Worm (Caenorhabditis elegans): ENCODE results near the gene cbd-1.

Gene cbd-1

DNA sequence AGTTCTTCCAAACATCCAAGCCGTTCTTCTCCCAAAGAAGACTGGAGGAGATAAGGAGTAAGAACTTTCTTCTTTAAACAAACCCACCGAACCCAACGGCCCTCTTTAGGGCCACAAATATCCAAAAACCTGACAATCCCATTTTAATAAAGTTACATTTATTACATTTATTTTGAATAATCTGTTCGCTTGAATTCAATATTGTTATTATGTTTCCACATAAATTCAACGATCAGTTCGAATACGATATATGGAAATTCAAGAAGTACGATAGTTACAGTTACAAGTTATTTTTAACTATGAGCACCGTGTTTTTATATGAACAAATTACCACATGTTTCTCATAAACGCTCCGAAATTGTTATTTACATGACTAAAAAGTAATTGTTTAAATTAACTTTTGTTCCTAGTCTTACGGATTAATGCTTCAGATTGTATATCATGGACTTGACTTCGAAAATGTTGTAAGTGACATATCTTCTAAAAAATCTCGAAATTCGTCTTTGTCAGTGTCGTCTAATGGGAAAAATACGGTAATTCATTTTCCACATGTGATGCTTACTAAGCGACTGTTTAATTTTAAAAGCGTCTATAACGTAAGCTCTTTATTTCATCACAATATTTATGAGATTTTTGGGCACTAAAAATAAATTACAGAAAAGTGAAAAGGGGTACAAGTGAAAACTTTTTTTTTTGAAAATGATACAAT is 31.9 kb upstream of the cbd-1 start:
- no peak for TF ChIP-seq pes-1 (GFP tag; IDR thresholded peaks at IDR 0.05)
- TF ChIP-seq ama-1 (optimal IDR thresholded peaks at IDR 0.05), result no peak
- 0 out of 2 replicates have a peak, but pooled peaks have one; percentile 18 for TF ChIP-seq sea-1 (GFP tag; conservative IDR thresholded peaks at IDR 0.05)
- no peak for TF ChIP-seq ceh-36 (tag; optimal IDR thresholded peaks at IDR 0.05)
- TF ChIP-seq aly-1 (tag; optimal IDR thresholded peaks at IDR 0.05), result no peak
- TF ChIP-seq tbx-37 (GFP tag; conservative IDR thresholded peaks at IDR 0.05), result no peak
- TF ChIP-seq tbx-11 (GFP tag; IDR thresholded peaks at IDR 0.05), result no peak

DNA sequence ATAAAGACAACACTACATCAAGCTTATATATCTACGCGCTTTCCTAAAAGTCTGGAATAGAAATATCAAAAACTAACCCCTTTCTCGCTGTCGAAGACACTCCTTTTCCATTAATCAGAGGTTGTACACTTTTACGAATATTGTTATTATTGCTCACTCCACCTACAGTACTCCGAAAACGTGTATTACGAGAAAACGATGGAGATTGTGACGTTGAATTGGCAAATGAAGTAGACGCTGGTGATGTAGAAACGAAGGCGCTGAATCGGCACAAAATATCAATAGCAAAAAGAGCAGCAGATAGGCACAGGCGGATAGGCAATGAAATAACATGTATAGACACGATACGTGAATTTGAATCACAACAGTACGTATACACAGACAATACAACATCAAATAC is 28.5 kb upstream of the cbd-1 start:
- no peak for TF ChIP-seq F13C5.2 (tag; optimal IDR thresholded peaks at IDR 0.05)
- no peak for TF ChIP-seq aly-1 (tag; optimal IDR thresholded peaks at IDR 0.05)
- TF ChIP-seq ama-1 (optimal IDR thresholded peaks at IDR 0.05), result no peak
- TF ChIP-seq ceh-13 (GFP tag; optimal IDR thresholded peaks at IDR 0.05), result no peak
- TF ChIP-seq tra-4 (tag; optimal IDR thresholded peaks at IDR 0.05), result no peak
- no peak for TF ChIP-seq tbx-11 (GFP tag; IDR thresholded peaks at IDR 0.05)
- no peak for TF ChIP-seq tbx-37 (GFP tag; conservative IDR thresholded peaks at IDR 0.05)
- no peak for TF ChIP-seq hmbx-1 (tag; optimal IDR thresholded peaks at IDR 0.05)
- TF ChIP-seq pes-1 (GFP tag; IDR thresholded peaks at IDR 0.05), result no peak
- TF ChIP-seq ets-7 (tag; optimal IDR thresholded peaks at IDR 0.05), result no peak
- TF ChIP-seq scrt-1 (GFP tag; IDR thresholded peaks at IDR 0.05), result no peak
- no peak for TF ChIP-seq ceh-36 (tag; optimal IDR thresholded peaks at IDR 0.05)

DNA sequence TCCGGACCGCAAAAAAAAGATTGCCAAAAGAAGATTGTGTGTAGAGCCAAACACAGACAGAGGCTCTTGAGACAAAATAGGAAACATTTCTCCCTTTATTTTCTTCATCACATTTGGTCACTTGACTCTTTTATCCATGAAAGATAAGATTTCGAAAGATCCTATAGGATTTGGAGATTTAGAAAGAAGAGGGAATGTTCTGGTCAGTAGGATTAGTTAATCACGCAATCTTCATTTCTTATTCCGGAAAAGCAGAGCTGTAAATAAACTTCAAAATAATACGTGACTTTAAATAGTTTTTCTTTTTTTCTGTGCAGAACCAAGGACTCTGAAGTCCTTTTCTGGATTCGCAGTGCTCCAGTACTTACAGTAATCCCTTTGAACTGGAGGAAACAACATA is 25.5 kb upstream of the cbd-1 start:
- TF ChIP-seq aly-1 (tag; optimal IDR thresholded peaks at IDR 0.05), result no peak
- no peak for TF ChIP-seq sea-1 (GFP tag; conservative IDR thresholded peaks at IDR 0.05)
- no peak for TF ChIP-seq tbx-37 (GFP tag; conservative IDR thresholded peaks at IDR 0.05)

DNA sequence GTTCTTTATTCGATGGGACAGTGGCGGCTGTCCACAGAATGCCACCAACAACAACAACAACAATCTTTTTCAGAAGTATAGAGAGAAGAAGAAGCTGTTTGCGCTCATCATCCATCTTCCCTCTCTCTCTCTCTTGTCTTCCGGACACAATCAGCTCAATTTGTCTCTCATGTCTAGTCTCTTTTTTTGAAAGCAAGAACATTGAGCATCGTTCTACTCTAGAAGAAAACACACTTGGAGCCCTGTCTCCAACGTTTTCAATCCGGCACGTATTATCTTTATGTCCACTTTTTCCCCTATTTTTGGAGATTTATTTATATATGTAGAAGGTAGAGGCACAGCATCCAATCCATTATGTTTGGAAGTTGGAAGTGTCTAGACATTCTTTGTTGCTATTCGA is 24.0 kb upstream of the cbd-1 start:
- no peak for TF ChIP-seq ets-7 (tag; optimal IDR thresholded peaks at IDR 0.05)
- no peak for TF ChIP-seq hmg-4 (GFP tag; optimal IDR thresholded peaks at IDR 0.05)
- no peak for TF ChIP-seq tbx-11 (GFP tag; IDR thresholded peaks at IDR 0.05)
- TF ChIP-seq ceh-13 (GFP tag; optimal IDR thresholded peaks at IDR 0.05), result no peak
- TF ChIP-seq tra-4 (tag; optimal IDR thresholded peaks at IDR 0.05), result no peak
- no peak for TF ChIP-seq sea-1 (GFP tag; conservative IDR thresholded peaks at IDR 0.05)
- TF ChIP-seq hnd-1 (tag; optimal IDR thresholded peaks at IDR 0.05), result no peak

DNA sequence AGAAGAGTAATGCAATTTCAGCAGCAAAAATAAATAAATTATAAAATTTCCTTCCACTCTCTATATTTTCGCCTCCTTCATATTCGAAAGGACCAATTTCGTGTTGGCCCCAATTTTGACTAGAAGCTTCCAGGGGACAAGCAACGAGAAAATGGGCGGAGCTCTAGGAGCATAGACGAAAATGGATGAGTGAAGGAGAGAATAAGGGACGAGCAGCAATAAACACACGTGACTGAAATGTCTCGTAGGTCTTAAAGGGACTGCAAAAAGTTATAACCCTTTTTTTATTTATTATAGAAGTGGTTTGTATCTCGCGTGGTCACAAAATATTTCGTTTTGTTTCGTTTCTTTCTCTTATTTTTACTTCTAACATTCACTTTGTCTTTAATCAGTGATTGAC is 23.0 kb upstream of the cbd-1 start:
- TF ChIP-seq hmbx-1 (tag; optimal IDR thresholded peaks at IDR 0.05) (no peak), flt-1 (GFP tag; IDR thresholded peaks at IDR 0.05) (no peak), hnd-1 (tag; optimal IDR thresholded peaks at IDR 0.05) (no peak), scrt-1 (GFP tag; IDR thresholded peaks at IDR 0.05) (no peak), tbx-37 (GFP tag; conservative IDR thresholded peaks at IDR 0.05) (no peak), aly-1 (tag; optimal IDR thresholded peaks at IDR 0.05) (no peak), ceh-36 (tag; optimal IDR thresholded peaks at IDR 0.05) (no peak), hmg-4 (GFP tag; optimal IDR thresholded peaks at IDR 0.05) (no peak), ceh-13 (GFP tag; optimal IDR thresholded peaks at IDR 0.05) (no peak), sea-1 (GFP tag; conservative IDR thresholded peaks at IDR 0.05) (no peak), pes-1 (GFP tag; IDR thresholded peaks at IDR 0.05) (no peak), tbx-11 (GFP tag; IDR thresholded peaks at IDR 0.05) (no peak), F13C5.2 (tag; optimal IDR thresholded peaks at IDR 0.05) (no peak), B0310.2 (tag; optimal IDR thresholded peaks at IDR 0.05) (no peak), ets-7 (tag; optimal IDR thresholded peaks at IDR 0.05) (no peak), tra-4 (tag; optimal IDR thresholded peaks at IDR 0.05) (no peak)

DNA sequence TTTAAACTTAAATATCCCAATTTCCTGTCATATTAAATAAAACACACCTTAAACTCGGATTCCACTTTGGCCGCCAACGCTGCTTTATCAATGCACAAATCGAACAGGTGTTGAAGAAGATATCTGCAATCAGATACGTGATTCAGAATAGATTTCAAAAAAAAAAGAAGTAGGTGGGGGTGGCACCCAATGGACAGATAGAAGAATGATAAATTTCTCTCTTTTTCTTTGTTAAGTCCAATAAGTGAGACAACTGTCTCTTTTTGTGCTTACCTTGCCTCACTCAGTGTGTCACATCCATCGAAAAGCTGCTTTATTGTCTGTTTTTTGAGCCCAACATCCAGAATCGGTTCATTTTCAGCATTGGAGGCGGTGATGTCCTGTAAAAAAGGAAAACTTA is 22.0 kb upstream of the cbd-1 start:
- TF ChIP-seq tbx-11 (GFP tag; IDR thresholded peaks at IDR 0.05), result no peak
- TF ChIP-seq hnd-1 (tag; optimal IDR thresholded peaks at IDR 0.05), result no peak
- no peak for TF ChIP-seq ama-1 (optimal IDR thresholded peaks at IDR 0.05)
- no peak for TF ChIP-seq tbx-37 (GFP tag; conservative IDR thresholded peaks at IDR 0.05)
- no peak for TF ChIP-seq ets-7 (tag; optimal IDR thresholded peaks at IDR 0.05)
- no peak for TF ChIP-seq hmbx-1 (tag; optimal IDR thresholded peaks at IDR 0.05)
- TF ChIP-seq ceh-13 (GFP tag; optimal IDR thresholded peaks at IDR 0.05), result no peak
- no peak for TF ChIP-seq sea-1 (GFP tag; conservative IDR thresholded peaks at IDR 0.05)
- no peak for TF ChIP-seq aly-1 (tag; optimal IDR thresholded peaks at IDR 0.05)
- no peak for TF ChIP-seq pes-1 (GFP tag; IDR thresholded peaks at IDR 0.05)
- TF ChIP-seq scrt-1 (GFP tag; IDR thresholded peaks at IDR 0.05), result no peak

DNA sequence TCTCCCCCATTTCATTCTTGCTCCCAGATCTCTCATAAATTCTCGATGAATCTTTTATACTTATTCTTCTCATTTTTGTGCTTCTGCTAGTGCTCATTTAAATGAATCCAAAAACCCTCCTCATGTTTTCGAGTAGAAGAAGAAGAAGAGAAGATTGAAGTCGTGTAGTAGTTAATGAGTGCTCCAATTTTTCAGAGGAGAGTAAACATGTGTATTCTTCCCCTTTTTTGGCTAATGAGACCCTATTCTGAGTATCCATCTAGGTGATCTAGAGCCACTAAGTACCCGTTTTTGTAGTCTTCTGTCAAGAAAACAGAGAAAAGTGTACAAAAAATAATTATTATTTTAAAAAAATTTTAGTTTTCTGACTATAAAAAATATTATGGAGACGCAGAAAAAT is 21.2 kb upstream of the cbd-1 start:
- TF ChIP-seq tbx-11 (GFP tag; IDR thresholded peaks at IDR 0.05), result no peak
- TF ChIP-seq pes-1 (GFP tag; IDR thresholded peaks at IDR 0.05), result no peak
- TF ChIP-seq hmg-4 (GFP tag; optimal IDR thresholded peaks at IDR 0.05), result no peak
- TF ChIP-seq F13C5.2 (tag; optimal IDR thresholded peaks at IDR 0.05), result no peak
- TF ChIP-seq ets-7 (tag; optimal IDR thresholded peaks at IDR 0.05), result no peak
- no peak for TF ChIP-seq B0310.2 (tag; optimal IDR thresholded peaks at IDR 0.05)
- no peak for TF ChIP-seq aly-1 (tag; optimal IDR thresholded peaks at IDR 0.05)
- TF ChIP-seq ceh-13 (GFP tag; optimal IDR thresholded peaks at IDR 0.05), result no peak
- no peak for TF ChIP-seq ama-1 (optimal IDR thresholded peaks at IDR 0.05)
- no peak for TF ChIP-seq sea-1 (GFP tag; conservative IDR thresholded peaks at IDR 0.05)
- TF ChIP-seq flt-1 (GFP tag; IDR thresholded peaks at IDR 0.05), result no peak
- TF ChIP-seq tbx-37 (GFP tag; conservative IDR thresholded peaks at IDR 0.05), result no peak
- no peak for TF ChIP-seq ceh-36 (tag; optimal IDR thresholded peaks at IDR 0.05)
- TF ChIP-seq hmbx-1 (tag; optimal IDR thresholded peaks at IDR 0.05), result no peak

DNA sequence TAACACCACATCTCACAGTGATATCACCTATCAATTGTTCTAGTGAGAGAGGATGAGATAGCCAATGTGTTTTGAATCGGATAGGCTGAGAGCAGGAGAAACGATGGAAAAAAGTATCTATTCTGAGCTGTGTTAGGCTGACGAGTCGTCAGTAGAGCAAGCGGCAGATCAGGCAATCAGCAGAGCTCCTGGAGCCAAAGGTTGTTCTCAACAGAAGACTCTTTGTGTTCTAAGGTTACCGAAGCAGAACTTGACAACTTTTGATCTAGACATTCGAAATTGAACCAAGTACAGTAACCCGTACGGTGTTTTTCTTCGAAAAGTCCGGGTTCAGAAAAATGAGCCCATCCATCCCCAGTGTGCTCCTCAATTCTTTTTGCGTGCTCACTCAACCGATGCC is 20.0 kb upstream of the cbd-1 start:
- TF ChIP-seq hmg-4 (GFP tag; optimal IDR thresholded peaks at IDR 0.05) (no peak), flt-1 (GFP tag; IDR thresholded peaks at IDR 0.05) (no peak), ama-1 (optimal IDR thresholded peaks at IDR 0.05) (no peak)
